Worm (Caenorhabditis elegans) whole organism, L1 larva: ENCODE results near the gene mxl-1.

ENCODE experiments used
- C16A3.4 ChIP-seq: fragments of 150-350 bp; optimal IDR thresholded peaks from 2 replicates; lab custom pipeline; 2014; ENCODE audit warnings: missing biosample characterization, missing genetic modification characterization
- C34B4.2 ChIP-seq: sonication (generic microtip); optimal IDR thresholded peaks from 2 replicates; lab custom pipeline; 2017; ENCODE audit warnings: mild to moderate bottlenecking, missing genetic modification characterization, missing compliant biosample characterization
- F16B12.6 ChIP-seq: fragments of 150-350 bp; optimal IDR thresholded peaks from 2 replicates; lab custom pipeline; 2014; ENCODE audit warnings: missing biosample characterization, missing genetic modification characterization
- alr-1 ChIP-seq: fragments of 200-800 bp; sonication (Bioruptor generic); optimal IDR thresholded peaks from 2 replicates; lab custom pipeline; 2018; ENCODE audit warnings: borderline replicate concordance, mild to moderate bottlenecking, missing genetic modification characterization, missing compliant biosample characterization
- ama-1 ChIP-seq: fragments of 150-350 bp; optimal IDR thresholded peaks from 2 replicates; lab custom pipeline; 2014
- blmp-1 ChIP-seq: fragments of 150-350 bp; optimal IDR thresholded peaks from 2 replicates; lab custom pipeline; 2014; ENCODE audit warnings: missing biosample characterization, missing genetic modification characterization
- ceh-63 ChIP-seq: fragments of 200-800 bp; sonication (Bioruptor generic); optimal IDR thresholded peaks from 2 replicates; lab custom pipeline; 2018; ENCODE audit warnings: mild to moderate bottlenecking, missing genetic modification characterization, missing compliant biosample characterization
- ceh-82 ChIP-seq, 3 experiments: fragments of 150-350 bp in 1 of 3; sonication (generic microtip) in 2 of 3; optimal IDR thresholded peaks; 2 replicates each; lab custom pipeline; 2014 to 2017; ENCODE audit warnings: missing biosample characterization in 3 of 3, missing genetic modification characterization in 3 of 3
- ceh-90 ChIP-seq: sonication (generic microtip); optimal IDR thresholded peaks from 2 replicates; lab custom pipeline; 2016; ENCODE audit warnings: missing genetic modification characterization, missing compliant biosample characterization
- efl-3 ChIP-seq: fragments of 200-800 bp; sonication (Bioruptor generic); optimal IDR thresholded peaks from 2 replicates; lab custom pipeline; 2018; ENCODE audit warnings: mild to moderate bottlenecking, missing genetic modification characterization, missing compliant biosample characterization
- egl-13 ChIP-seq: sonication (generic microtip); optimal IDR thresholded peaks from 2 replicates; lab custom pipeline; 2016; ENCODE audit warnings: missing genotype, missing genetic modification reagents, missing genetic modification characterization, missing compliant biosample characterization
- egl-27 ChIP-seq, 2 experiments: fragments of 150-350 bp in 1 of 2; sonication (generic microtip); optimal IDR thresholded peaks; 3 replicates each; lab custom pipeline; 2017 to 2018; ENCODE audit warnings: missing biosample characterization in 2 of 2, missing genetic modification characterization in 2 of 2, missing genetic modification reagents in 2 of 2
- elt-2 ChIP-seq: sonication (generic microtip); optimal IDR thresholded peaks from 2 replicates; lab custom pipeline; 2016; ENCODE audit warnings: missing genetic modification characterization, mild to moderate bottlenecking, inconsistent platforms, missing compliant biosample characterization, missing genetic modification reagents
- fkh-8 ChIP-seq: sonication (generic microtip); optimal IDR thresholded peaks from 2 replicates; lab custom pipeline; 2016; ENCODE audit warnings: mild to moderate bottlenecking, missing genetic modification characterization, missing compliant biosample characterization
- fos-1 ChIP-seq: fragments of 150-350 bp; optimal IDR thresholded peaks from 2 replicates; lab custom pipeline; 2014; ENCODE audit warnings: missing biosample characterization, missing genetic modification characterization
- hlh-17 ChIP-seq: fragments of 200-800 bp; sonication (Bioruptor generic); optimal IDR thresholded peaks from 2 replicates; lab custom pipeline; 2018; ENCODE audit warnings: missing genetic modification characterization, mild to moderate bottlenecking, missing compliant biosample characterization, moderate library complexity, borderline replicate concordance
- hlh-4 ChIP-seq: sonication (generic microtip); optimal IDR thresholded peaks from 2 replicates; lab custom pipeline; 2016; ENCODE audit warnings: mild to moderate bottlenecking, missing genetic modification characterization, missing compliant biosample characterization
- jun-1 ChIP-seq: fragments of 150-350 bp; optimal IDR thresholded peaks from 2 replicates; lab custom pipeline; 2014; ENCODE audit warnings: missing biosample characterization, missing genetic modification reagents, missing genetic modification characterization
- lin-14 ChIP-seq: fragments of 200-800 bp; sonication (Bioruptor generic); optimal IDR thresholded peaks from 2 replicates; lab custom pipeline; 2018; ENCODE audit warnings: mild to moderate bottlenecking, missing genetic modification characterization, moderate library complexity, missing compliant biosample characterization
- lsy-2 ChIP-seq, 2 experiments: fragments of 150-350 bp; optimal IDR thresholded peaks; 2 replicates each; lab custom pipeline; 2014; ENCODE audit warnings: missing biosample characterization in 2 of 2, missing genetic modification characterization in 2 of 2
- mef-2 ChIP-seq: fragments of 150-350 bp; optimal IDR thresholded peaks from 2 replicates; lab custom pipeline; 2014; ENCODE audit warnings: missing biosample characterization, missing genetic modification characterization
- mep-1 ChIP-seq: fragments of 150-350 bp; optimal IDR thresholded peaks from 2 replicates; lab custom pipeline; 2014; ENCODE audit warnings: missing biosample characterization, missing genetic modification characterization
- nhr-71 ChIP-seq: sonication (generic microtip); optimal IDR thresholded peaks from 2 replicates; lab custom pipeline; 2016; ENCODE audit warnings: mild to moderate bottlenecking, missing genetic modification characterization, moderate library complexity, missing compliant biosample characterization
- nhr-85 ChIP-seq: sonication (generic microtip); peaks from one replicate; lab custom pipeline; 2016; ENCODE audit warnings: missing genetic modification characterization, inconsistent platforms, missing compliant biosample characterization
- nhr-90 ChIP-seq: sonication (generic microtip); optimal IDR thresholded peaks from 2 replicates; lab custom pipeline; 2016; ENCODE audit warnings: mild to moderate bottlenecking, missing genetic modification characterization, missing compliant biosample characterization; ENCODE audit not compliant: poor library complexity
- pqm-1 ChIP-seq: sonication (generic microtip); optimal IDR thresholded peaks from 3 replicates; lab custom pipeline; 2017; ENCODE audit warnings: missing biosample characterization, missing genetic modification characterization
- snpc-4 ChIP-seq: fragments of 150-350 bp; optimal IDR thresholded peaks from 2 replicates; lab custom pipeline; 2014; ENCODE audit warnings: missing biosample characterization, missing genetic modification characterization
- sptf-1 ChIP-seq: fragments of 150-350 bp; optimal IDR thresholded peaks from 2 replicates; lab custom pipeline; 2014; ENCODE audit warnings: missing biosample characterization, missing genetic modification characterization
- sup-37 ChIP-seq: fragments of 200-800 bp; sonication (Bioruptor generic); optimal IDR thresholded peaks from 2 replicates; lab custom pipeline; 2018; ENCODE audit warnings: mild to moderate bottlenecking, missing genetic modification characterization, missing compliant biosample characterization
- unc-86 ChIP-seq: sonication (generic microtip); optimal IDR thresholded peaks from 2 replicates; lab custom pipeline; 2016; ENCODE audit warnings: missing genetic modification characterization, missing compliant biosample characterization
- ztf-11 ChIP-seq, 2 experiments: sonication (generic microtip); optimal IDR thresholded peaks; 2 replicates each; lab custom pipeline; 2016 to 2017; ENCODE audit warnings: missing genetic modification characterization in 2 of 2, missing biosample characterization in 1 of 2, missing compliant biosample characterization in 1 of 2

The mxl-1 gene

ce11 chrV:11258896-11259295 is 14.3 kb downstream of the mxl-1 start, which contains the start of gene lgc-36:
lgc-36 (minus strand) TSS chrV:11258996.
- TF ChIP-seq efl-3, result no peak
- TF ChIP-seq sptf-1 (tag; lab: Kevin White, UChicago), result no peak
- no peak for TF ChIP-seq mef-2
- TF ChIP-seq lsy-2 (tag; optimal IDR thresholded peaks at IDR 0.05; lab: Kevin White, UChicago), result no peak
- TF ChIP-seq C34B4.2 (tag; lab: Kevin White, UChicago), result no peak
- TF ChIP-seq hlh-17 (GFP tag; lab: Kevin White, UChicago), result no peak
- TF ChIP-seq blmp-1 (tag; lab: Kevin White, UChicago), result no peak

- no peak for TF ChIP-seq egl-13 (tag; lab: Kevin White, UChicago)
- no peak for TF ChIP-seq F16B12.6 (tag; lab: Kevin White, UChicago)
- TF ChIP-seq mep-1 (tag; lab: Kevin White, UChicago), result no peak
- TF ChIP-seq nhr-71 (tag; lab: Kevin White, UChicago), result no peak
- no peak for TF ChIP-seq blmp-1 (tag; lab: Kevin White, UChicago)
- TF ChIP-seq lin-14 (GFP tag; lab: Kevin White, UChicago), result no peak
Observed at ce11 chrV:11260622-11261021, 16.0 kb downstream of the mxl-1 start, which contains the start of gene F07B10.7. F07B10.7 (minus strand) TSS chrV:11260722.

- TF ChIP-seq fkh-8 (tag; lab: Kevin White, UChicago) (peak; percentile 11), ceh-82 (tag; optimal IDR thresholded peaks at IDR 0.05; lab: Kevin White, UChicago) (no peak)
Observed at ce11 chrV:11263025-11263424, 18.4 kb downstream of the mxl-1 start, which contains the start of gene F07B10.4. F07B10.4 (minus strand) TSS chrV:11263125.

- TF ChIP-seq elt-2 (tag; lab: Kevin White, UChicago) (peak; percentile 56), unc-86 (no peak)
Observed at ce11 chrV:11265482-11265881, 20.8 kb downstream of the mxl-1 start, which contains the start of gene cln-3.1. cln-3.1 (minus strand) TSS chrV:11265652.

ce11 chrV:11266681-11267080 is 22.0 kb downstream of the mxl-1 start, which contains the start of gene str-116:
str-116 (plus strand) TSS chrV:11266981.
- TF ChIP-seq ztf-11 (tag; optimal IDR thresholded peaks at IDR 0.05; lab: Kevin White, UChicago) (no peak), ceh-90 (tag; lab: Kevin White, UChicago) (no peak), ceh-63 (GFP tag; lab: Kevin White, UChicago) (no peak), fkh-8 (tag; lab: Kevin White, UChicago) (no peak), hlh-4 (no peak), pqm-1 (tag; lab: Kevin White, UChicago) (no peak), C34B4.2 (tag; lab: Kevin White, UChicago) (no peak), nhr-85 (tag; lab: Kevin White, UChicago) (no peak), egl-27 (tag; optimal IDR thresholded peaks at IDR 0.05; lab: Kevin White, UChicago) (no peak), sup-37 (GFP tag; lab: Kevin White, UChicago) (no peak), alr-1 (tag; lab: Kevin White, UChicago) (no peak), hlh-17 (GFP tag; lab: Kevin White, UChicago) (no peak), ceh-82 (tag; optimal IDR thresholded peaks at IDR 0.05; lab: Kevin White, UChicago) (no peak)

- TF ChIP-seq ama-1 (no peak), nhr-71 (tag; lab: Kevin White, UChicago) (no peak), fos-1 (tag; lab: Kevin White, UChicago) (no peak), sptf-1 (tag; lab: Kevin White, UChicago) (no peak), snpc-4 (tag; lab: Kevin White, UChicago) (no peak), mef-2 (no peak), mep-1 (tag; lab: Kevin White, UChicago) (no peak), ztf-11 (tag; optimal IDR thresholded peaks at IDR 0.05; lab: Kevin White, UChicago) (no peak), jun-1 (tag; lab: Kevin White, UChicago) (no peak), nhr-90 (tag; lab: Kevin White, UChicago) (no peak), C16A3.4 (no peak)
Observed at ce11 chrV:11268791-11269190, 24.2 kb downstream of the mxl-1 start, which contains the start of gene str-115. str-115 (plus strand) TSS chrV:11269091.
